Worm (Caenorhabditis elegans) whole organism, early embryonic: ENCODE data around the gene srb-19.

Experiments
- B0310.2 ChIP-seq: sonication (generic microtip); optimal IDR thresholded peaks from 2 replicates; lab custom pipeline; 2016; ENCODE audit warnings: mild to moderate bottlenecking, missing genetic modification characterization, missing compliant biosample characterization
- F13C5.2 ChIP-seq: sonication (generic microtip); optimal IDR thresholded peaks from 2 replicates; lab custom pipeline; 2017; ENCODE audit warnings: mild to moderate bottlenecking, missing genetic modification characterization, inconsistent platforms, missing compliant biosample characterization
- ama-1 ChIP-seq: fragments of 150-350 bp; optimal IDR thresholded peaks from 2 replicates; lab custom pipeline; 2014
- ets-7 ChIP-seq: sonication (generic microtip); optimal IDR thresholded peaks from 2 replicates; lab custom pipeline; 2016; ENCODE audit warnings: missing genotype, missing genetic modification characterization, missing compliant biosample characterization
- flt-1 ChIP-seq: fragments of 200-800 bp; sonication (Bioruptor generic); IDR thresholded peaks from 2 replicates; pipeline ENCODE4 v1.3.6; 2022; ENCODE audit warnings: missing genetic modification characterization, missing compliant biosample characterization
- hmbx-1 ChIP-seq: sonication (generic microtip); optimal IDR thresholded peaks from 2 replicates; lab custom pipeline; 2016; ENCODE audit warnings: mild to moderate bottlenecking, missing genetic modification characterization, missing compliant biosample characterization
- scrt-1 ChIP-seq: fragments of 200-800 bp; sonication (Bioruptor generic); IDR thresholded peaks from 2 replicates; pipeline ENCODE4 v1.3.6; 2022; ENCODE audit warnings: missing genetic modification characterization, missing compliant biosample characterization
- sea-1 ChIP-seq: fragments of 200-800 bp; sonication (Bioruptor generic); conservative IDR thresholded peaks from 2 replicates; pipeline ENCODE4 v1.3.6; 2022; ENCODE audit warnings: missing genetic modification characterization, missing compliant biosample characterization
- tbx-11 ChIP-seq: fragments of 200-800 bp; sonication (Bioruptor generic); IDR thresholded peaks from 2 replicates; pipeline ENCODE4 v1.3.6; 2022; ENCODE audit warnings: missing genetic modification characterization, missing compliant biosample characterization
- tbx-37 ChIP-seq: fragments of 200-800 bp; sonication (Bioruptor generic); conservative IDR thresholded peaks from 2 replicates; pipeline ENCODE4 v1.3.6; 2022; ENCODE audit warnings: missing genetic modification reagents, missing genetic modification characterization, missing compliant biosample characterization

srb-19 gene

DNA sequence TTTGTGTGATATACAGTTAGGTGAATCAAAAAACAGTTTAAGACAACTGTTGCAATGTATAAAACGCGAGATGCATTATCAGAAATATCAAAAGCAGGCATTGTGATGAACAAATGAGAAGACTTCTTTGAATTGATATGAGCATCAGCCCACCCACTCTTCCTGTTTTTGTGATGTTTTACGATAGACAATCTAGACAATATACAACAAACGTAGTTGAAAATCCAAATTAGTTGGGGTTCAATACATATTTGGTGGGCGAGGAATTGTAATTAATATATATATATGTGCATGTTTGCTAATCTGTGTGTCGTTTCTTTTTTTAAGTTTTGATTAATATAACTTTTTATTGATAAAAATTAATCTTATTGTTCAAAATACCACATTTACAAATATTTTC lies 47.2 kb downstream of the srb-19 start, which contains the start of gene str-28:
str-28 (minus strand) TSS at position 101 of the 400 bp plus-strand sequence.
- TF ChIP-seq B0310.2 (tag; lab: Kevin White, UChicago) (no peak), hmbx-1 (tag; lab: Kevin White, UChicago) (no peak), F13C5.2 (tag; lab: Kevin White, UChicago) (no peak), tbx-11 (no peak), scrt-1 (GFP tag; lab: Robert Waterston, UW) (no peak), sea-1 (GFP tag; lab: Robert Waterston, UW) (no peak), ets-7 (no peak), flt-1 (GFP tag; lab: Robert Waterston, UW) (no peak), tbx-37 (GFP tag; lab: Robert Waterston, UW) (no peak), ama-1 (lab: Kevin White, UChicago) (no peak)
